Worm (Caenorhabditis elegans): ENCODE results near the gene ceh-99.
"Not testable (repeated sequence)": the region's sequence is repeated elsewhere in the genome, so short reads cannot be mapped to it uniquely, and the experiment has no call there.

The ceh-99 gene

ce11 chrII:12527947-12528346 is 8.2 kb downstream of the ceh-99 start, which contains the start of gene srx-119:
Gene srx-119, plus strand, starts transcription at chrII:12528247.
- TF ChIP-seq mec-3 (tag; optimal IDR thresholded peaks at IDR 0.05; ENCODE audit: borderline replicate concordance) = no peak
- no peak for TF ChIP-seq sdc-2 (tag; optimal IDR thresholded peaks at IDR 0.05)
- TF ChIP-seq fkh-6 (tag; optimal IDR thresholded peaks at IDR 0.05) = no peak
- TF ChIP-seq ceh-45 (GFP tag; IDR thresholded peaks at IDR 0.05) = no peak
- no peak for TF ChIP-seq C08G9.2 (tag; optimal IDR thresholded peaks at IDR 0.05)
- no peak for TF ChIP-seq sox-2 (GFP tag; IDR thresholded peaks at IDR 0.05)
- no peak for TF ChIP-seq Y22D7AL.16 (tag; optimal IDR thresholded peaks at IDR 0.05)
- no peak for TF ChIP-seq hlh-6 (tag; optimal IDR thresholded peaks at IDR 0.05)

DNA sequence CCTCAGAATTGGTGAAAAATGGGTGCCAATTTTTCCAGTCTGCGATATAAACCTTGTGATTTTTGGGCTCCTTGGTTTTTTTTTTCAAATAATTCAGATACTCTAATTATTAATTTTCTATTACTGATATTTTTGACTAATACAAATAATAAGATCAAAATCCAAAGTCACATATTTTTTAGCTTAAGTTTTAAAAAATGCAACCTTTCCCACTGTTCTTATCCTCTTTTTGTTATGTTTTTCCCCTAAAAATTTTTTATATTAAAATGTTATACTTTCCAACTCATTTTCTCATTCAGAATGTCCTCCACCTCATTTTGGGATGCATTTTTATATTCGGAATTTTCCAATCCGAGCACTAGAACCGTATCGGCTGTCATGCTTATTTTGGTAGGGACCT is 11.2 kb downstream of the ceh-99 start, which contains the start of gene srx-120:
Gene srx-120, plus strand, starts transcription at position 301 of the 400 bp plus-strand sequence.
- no peak for TF ChIP-seq unc-86 (tag; optimal IDR thresholded peaks at IDR 0.05)
- no peak for TF ChIP-seq pha-2 (tag; optimal IDR thresholded peaks at IDR 0.05)
- no peak for TF ChIP-seq lin-11 (tag; optimal IDR thresholded peaks at IDR 0.05)
- TF ChIP-seq ceh-19 (GFP tag; optimal IDR thresholded peaks at IDR 0.05) = no peak
- TF ChIP-seq che-1 (tag; optimal IDR thresholded peaks at IDR 0.05) = no peak
- no peak for TF ChIP-seq nhr-232 (tag; optimal IDR thresholded peaks at IDR 0.05)
- TF ChIP-seq hlh-15 (tag; optimal IDR thresholded peaks at IDR 0.05) = no peak
- TF ChIP-seq sox-2 (GFP tag; IDR thresholded peaks at IDR 0.05) = no peak
- TF ChIP-seq ref-2 (tag; optimal IDR thresholded peaks at IDR 0.05) = no peak
- no peak for TF ChIP-seq ceh-9 (tag; optimal IDR thresholded peaks at IDR 0.05)
- TF ChIP-seq ceh-2 (tag; optimal IDR thresholded peaks at IDR 0.05) = no peak
- TF ChIP-seq elt-2 (tag; optimal IDR thresholded peaks at IDR 0.05) = no peak
- no peak for TF ChIP-seq ceh-22 (tag; optimal IDR thresholded peaks at IDR 0.05)
- TF ChIP-seq Y22D7AL.16 (tag; optimal IDR thresholded peaks at IDR 0.05) = no peak
- TF ChIP-seq ceh-14 (tag; optimal IDR thresholded peaks at IDR 0.05) = no peak
- no peak for TF ChIP-seq ceh-45 (GFP tag; IDR thresholded peaks at IDR 0.05)
- TF ChIP-seq mec-3 (tag; optimal IDR thresholded peaks at IDR 0.05; ENCODE audit: borderline replicate concordance) = no peak
- TF ChIP-seq pha-4 (tag; optimal IDR thresholded peaks at IDR 0.05) = no peak
- no peak for TF ChIP-seq ztf-16 (tag; optimal IDR thresholded peaks at IDR 0.05)
- TF ChIP-seq ceh-24 (tag; optimal IDR thresholded peaks at IDR 0.05) = no peak

DNA sequence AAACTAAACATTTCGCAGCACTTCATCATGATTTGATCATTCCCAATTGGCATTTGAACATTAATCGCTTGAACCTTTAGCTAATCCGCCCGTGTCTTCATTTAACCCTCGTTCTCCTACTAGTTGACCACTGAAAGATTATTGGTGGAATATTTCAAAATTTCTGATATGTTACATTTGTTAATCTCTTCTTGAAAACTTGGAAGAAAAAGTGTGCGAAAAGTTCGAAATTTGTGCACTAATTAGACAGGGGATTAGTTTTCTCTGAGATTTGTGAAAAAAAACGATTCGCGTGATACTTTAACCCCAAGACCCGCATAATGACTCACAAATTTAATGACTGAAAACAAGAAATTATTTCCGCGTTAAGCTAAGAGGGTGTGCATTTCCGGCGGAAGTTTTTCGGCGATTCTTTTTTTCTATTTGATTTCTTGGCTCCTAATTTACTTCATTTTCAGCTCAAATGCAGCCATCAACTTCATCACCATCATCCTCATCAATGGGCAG is 15.6 kb downstream of the ceh-99 start, which contains the start of gene nimk-1:
Gene nimk-1, plus strand, starts transcription at position 457 of the 507 bp plus-strand sequence.
- TF ChIP-seq rnt-1 (tag; optimal IDR thresholded peaks at IDR 0.05) (no peak), pag-3 (tag; optimal IDR thresholded peaks at IDR 0.05; ENCODE audit: borderline replicate concordance) (no peak), hlh-8 (tag; optimal IDR thresholded peaks at IDR 0.05) (no peak), nhr-11 (tag; optimal IDR thresholded peaks at IDR 0.05) (no peak), unc-86 (tag; optimal IDR thresholded peaks at IDR 0.05) (no peak), mec-3 (tag; optimal IDR thresholded peaks at IDR 0.05; ENCODE audit: borderline replicate concordance) (no peak), ets-4 (tag; optimal IDR thresholded peaks at IDR 0.05) (no peak), che-1 (tag; optimal IDR thresholded peaks at IDR 0.05) (no peak), elt-2 (tag; optimal IDR thresholded peaks at IDR 0.05) (no peak), pat-9 (tag; optimal IDR thresholded peaks at IDR 0.05) (no peak), ceh-48 (tag; optimal IDR thresholded peaks at IDR 0.05) (no peak), hlh-30 (tag; optimal IDR thresholded peaks at IDR 0.05; ENCODE audit: insufficient read depth) (no peak), ztf-16 (tag; optimal IDR thresholded peaks at IDR 0.05) (no peak), hlh-13 (GFP tag; optimal IDR thresholded peaks at IDR 0.05) (no peak), pha-4 (tag; optimal IDR thresholded peaks at IDR 0.05) (no peak), madf-2 (tag; optimal IDR thresholded peaks at IDR 0.05) (no peak), sox-2 (GFP tag; IDR thresholded peaks at IDR 0.05) (no peak), ceh-22 (tag; optimal IDR thresholded peaks at IDR 0.05) (no peak), ref-2 (tag; optimal IDR thresholded peaks at IDR 0.05) (no peak), eyg-1 (tag; optimal IDR thresholded peaks at IDR 0.05) (no peak)

- not testable (repeated sequence) for TF ChIP-seq ceh-22, zip-5, gmeb-2 (tag; optimal IDR thresholded peaks at IDR 0.05)
These were observed 16.4 kb downstream of the ceh-99 start, which contains the start of gene F49C5.3 for ce11 chrII:12536203-12536602. Gene F49C5.3, plus strand, starts transcription at chrII:12536503.
